Worm (Caenorhabditis elegans) whole organism, midembryonic: ENCODE results near the gene C29F4.3.
"Not testable (repeated sequence)": the region's sequence is repeated elsewhere in the genome, so short reads cannot be mapped to it uniquely, and the experiment has no call there.

Experiments
- T22C8.4 ChIP-seq: fragments of 200-800 bp; sonication (Bioruptor generic); IDR thresholded peaks from 2 replicates; pipeline ENCODE4 v1.3.6; 2022; ENCODE audit warnings: missing genetic modification characterization, missing compliant biosample characterization
- cog-1 ChIP-seq: sonication (generic microtip); optimal IDR thresholded peaks from 2 replicates; lab custom pipeline; 2016; ENCODE audit warnings: missing genetic modification characterization, missing compliant biosample characterization
- flt-1 ChIP-seq: fragments of 200-800 bp; sonication (Bioruptor generic); IDR thresholded peaks from 2 replicates; pipeline ENCODE4 v1.3.6; 2022; ENCODE audit warnings: missing genetic modification characterization, missing compliant biosample characterization
- klf-2 ChIP-seq: fragments of 200-800 bp; sonication (Bioruptor generic); conservative IDR thresholded peaks from 2 replicates; pipeline ENCODE4 v1.3.6; 2022; ENCODE audit warnings: missing genetic modification reagents, missing genetic modification characterization, missing compliant biosample characterization
- med-1 ChIP-seq: sonication (generic microtip); optimal IDR thresholded peaks from 2 replicates; lab custom pipeline; 2017; ENCODE audit warnings: missing genetic modification characterization, mild to moderate bottlenecking, missing compliant biosample characterization, antibody characterized with exemption, missing genetic modification reagents; ENCODE audit not compliant: insufficient read depth
- ref-1 ChIP-seq: fragments of 200-800 bp; sonication (Bioruptor generic); conservative IDR thresholded peaks from 2 replicates; pipeline ENCODE4 v1.3.6; 2022; ENCODE audit warnings: missing genetic modification reagents, missing genetic modification characterization, missing compliant biosample characterization
- tab-1 ChIP-seq: fragments of 200-800 bp; sonication (Bioruptor generic); IDR thresholded peaks from 2 replicates; pipeline ENCODE4 v1.3.6; 2022; ENCODE audit warnings: missing genetic modification characterization, missing compliant biosample characterization
- ztf-23 ChIP-seq: fragments of 200-800 bp; sonication (Bioruptor generic); IDR thresholded peaks from 2 replicates; pipeline ENCODE4 v1.3.6; 2022; ENCODE audit warnings: missing genetic modification reagents, missing genetic modification characterization, missing compliant biosample characterization
- ztf-29 ChIP-seq: fragments of 200-800 bp; sonication (Bioruptor generic); IDR thresholded peaks from 2 replicates; pipeline ENCODE4 v1.3.6; 2022; ENCODE audit warnings: missing genetic modification reagents, missing genetic modification characterization, missing compliant biosample characterization

C29F4.3 gene

DNA sequence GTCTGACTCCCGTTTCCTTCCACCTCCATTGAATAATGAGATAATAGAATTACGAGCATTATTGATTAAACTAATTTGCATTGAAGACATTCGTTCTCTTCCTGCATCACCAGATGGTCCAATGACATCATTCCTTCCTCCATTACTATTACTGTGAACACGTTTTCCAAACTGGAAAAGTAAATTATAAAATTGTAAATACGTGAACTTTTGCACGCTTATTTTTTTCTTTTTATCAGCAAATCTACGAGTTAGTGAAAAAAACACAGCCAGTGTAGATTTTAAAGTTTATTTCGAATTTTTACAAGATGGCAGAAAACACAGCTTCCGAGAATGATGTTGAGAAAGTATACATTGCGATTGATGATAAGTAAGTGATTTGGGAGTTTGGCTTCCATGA is 29.9 kb upstream of the C29F4.3 start, which contains the start of gene C05C12.1:
Gene C05C12.1, plus strand, starts transcription at position 301 of the 400 bp plus-strand sequence.
- not testable (repeated sequence) for TF ChIP-seq flt-1; ztf-23 (GFP tag; lab: Robert Waterston, UW); T22C8.4 (GFP tag; lab: Robert Waterston, UW)

DNA sequence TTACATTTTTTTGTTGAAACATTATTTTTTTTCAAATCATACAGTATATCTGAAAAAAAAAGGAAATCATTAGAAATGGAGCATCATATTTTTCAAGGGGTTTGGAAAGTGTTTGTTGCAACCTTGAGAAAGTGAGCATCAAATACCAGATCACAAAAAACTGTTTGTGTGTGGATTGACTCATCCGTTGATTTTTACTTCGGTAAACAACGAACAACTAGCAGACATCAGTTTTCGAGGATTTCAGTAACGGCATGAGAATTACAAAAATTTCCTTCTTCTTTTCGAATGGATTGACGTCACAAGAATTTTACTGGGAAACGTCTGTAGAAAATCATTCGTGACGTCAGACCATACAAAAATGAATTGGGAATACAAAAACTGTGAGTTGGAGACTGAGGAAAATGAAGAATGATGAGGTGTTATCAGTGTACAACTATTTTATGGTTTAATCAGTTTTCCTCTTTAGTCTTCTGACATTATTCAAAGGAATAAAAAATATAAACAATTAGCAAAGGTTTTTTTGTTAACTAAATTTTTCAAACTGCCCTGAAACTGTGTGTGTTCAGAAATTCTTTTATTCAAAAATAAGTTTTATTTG is 24.4 kb upstream of the C29F4.3 start, which contains the start of gene C05C12.4:
Gene C05C12.4, minus strand, starts transcription at position 51 of the 601 bp plus-strand sequence.
- TF ChIP-seq ztf-29 (no peak), ref-1 (GFP tag; lab: Robert Waterston, UW) (no peak), tab-1 (no peak), ztf-23 (GFP tag; lab: Robert Waterston, UW) (no peak)

DNA sequence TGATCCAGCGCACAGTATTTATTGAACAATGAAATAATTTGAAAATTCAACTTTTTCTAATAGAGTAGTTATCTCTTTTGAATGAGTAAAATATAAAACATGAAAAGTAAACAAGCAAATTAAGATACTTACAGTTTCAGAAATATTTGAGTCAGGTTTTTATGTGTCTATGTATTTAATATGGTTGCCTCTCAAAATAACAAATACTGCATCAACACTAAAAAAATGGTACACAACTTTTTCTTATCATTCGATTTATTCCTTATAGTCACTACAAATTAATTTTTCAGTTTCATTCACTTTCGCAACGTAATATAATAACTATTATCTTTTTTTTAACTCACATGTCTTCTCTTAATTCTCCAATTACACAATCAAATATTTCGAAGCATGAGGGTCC is 23.7 kb upstream of the C29F4.3 start:
- no peak for TF ChIP-seq med-1 (GFP tag; lab: Kevin White, UChicago)
- TF ChIP-seq cog-1 (tag; lab: Kevin White, UChicago), result no peak
- no peak for TF ChIP-seq tab-1
- no peak for TF ChIP-seq klf-2 (GFP tag; lab: Robert Waterston, UW)
- TF ChIP-seq T22C8.4 (GFP tag; lab: Robert Waterston, UW), result no peak
- TF ChIP-seq ref-1 (GFP tag; lab: Robert Waterston, UW), result no peak

DNA sequence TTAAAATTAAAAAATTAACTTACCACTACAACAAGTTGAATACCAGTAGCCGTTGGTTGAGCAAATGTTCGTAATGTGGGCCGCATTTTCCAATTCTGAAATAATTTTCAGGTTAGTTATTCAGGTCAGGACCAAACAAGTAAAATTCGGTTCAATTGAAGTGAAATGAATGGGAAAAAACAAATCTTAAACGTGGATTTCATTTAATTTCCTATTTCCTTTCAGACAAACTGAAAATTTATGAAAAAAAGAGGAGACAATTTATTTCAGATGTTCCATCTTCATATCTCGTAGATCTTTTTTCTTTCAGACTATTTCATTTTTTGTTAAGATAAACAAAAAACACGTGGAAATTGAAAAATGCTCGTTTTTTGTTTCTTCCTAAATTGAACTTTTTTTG is 17.6 kb upstream of the C29F4.3 start, which contains the start of gene C05C12.6:
Gene C05C12.6, minus strand, starts transcription at position 101 of the 400 bp plus-strand sequence.
- TF ChIP-seq ztf-23 (GFP tag; lab: Robert Waterston, UW), result no peak
- TF ChIP-seq tab-1, result no peak
- no peak for TF ChIP-seq klf-2 (GFP tag; lab: Robert Waterston, UW)

DNA sequence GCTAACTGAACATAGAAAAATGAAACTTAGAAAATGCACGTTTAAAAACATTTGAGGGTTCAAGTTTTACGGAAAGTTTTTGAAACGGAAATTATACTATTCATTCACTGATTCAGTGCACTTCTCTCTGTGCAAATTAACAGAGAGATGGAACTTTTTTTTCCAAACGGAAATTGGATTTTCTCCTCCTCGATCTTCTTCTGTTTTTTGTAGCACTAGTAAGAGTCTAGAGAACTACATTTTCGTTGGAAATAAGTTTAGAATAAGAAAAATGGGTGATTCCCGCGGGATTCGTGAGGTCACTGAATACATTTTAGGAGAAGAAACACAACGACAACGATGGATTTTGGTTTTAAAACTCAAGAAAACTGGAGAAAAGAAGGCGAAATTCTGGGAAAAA is 12.0 kb upstream of the C29F4.3 start:
- no peak for TF ChIP-seq ztf-23 (GFP tag; lab: Robert Waterston, UW)
- TF ChIP-seq klf-2 (GFP tag; lab: Robert Waterston, UW), result no peak
- no peak for TF ChIP-seq tab-1
- TF ChIP-seq flt-1, result no peak
- no peak for TF ChIP-seq ref-1 (GFP tag; lab: Robert Waterston, UW)
- TF ChIP-seq med-1 (GFP tag; lab: Kevin White, UChicago), result no peak
- TF ChIP-seq ztf-29, result no peak
- TF ChIP-seq cog-1 (tag; lab: Kevin White, UChicago), result no peak
- no peak for TF ChIP-seq T22C8.4 (GFP tag; lab: Robert Waterston, UW)

DNA sequence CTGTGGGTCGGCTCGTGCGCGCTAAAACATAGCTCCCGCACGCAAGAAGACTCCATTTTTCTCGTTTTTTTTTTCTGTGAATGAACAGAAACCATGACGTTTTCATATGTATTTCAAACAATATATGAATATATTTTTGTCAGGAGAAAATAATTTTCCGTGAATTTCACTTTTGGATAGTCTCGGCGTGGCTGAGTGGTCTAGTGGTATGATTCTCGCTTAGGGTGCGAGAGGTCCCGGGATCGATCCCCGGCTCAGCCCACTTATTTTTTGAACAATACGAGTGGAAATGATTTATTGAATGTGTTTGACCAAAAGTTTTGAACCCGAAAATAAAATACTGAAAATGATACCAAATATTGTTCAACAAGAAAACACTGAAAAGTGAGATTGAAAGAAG is 7.6 kb upstream of the C29F4.3 start:
- TF ChIP-seq ztf-29, result no peak

DNA sequence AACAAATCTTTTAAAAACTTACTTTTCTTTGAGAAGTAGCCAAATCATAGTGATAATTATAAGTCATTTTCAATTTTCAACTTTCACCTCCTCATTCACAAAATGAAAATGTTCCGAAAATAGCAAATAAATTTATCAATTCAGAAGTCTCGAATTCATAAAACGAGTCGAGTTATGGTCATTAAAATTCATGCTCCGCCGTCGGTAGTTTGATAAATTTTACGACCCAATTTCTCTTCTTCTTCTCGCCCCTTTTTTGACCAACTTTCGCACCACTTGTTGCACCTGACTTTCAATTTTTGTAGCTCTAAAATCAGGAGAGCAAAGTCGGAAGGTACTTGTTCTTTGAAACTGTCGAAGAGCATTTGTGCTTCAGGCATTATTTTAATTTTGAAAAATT is 6.3 kb upstream of the C29F4.3 start, which contains the start of gene best-7:
Gene best-7, minus strand, starts transcription at position 239 of the 400 bp plus-strand sequence.
- TF ChIP-seq ztf-29 (no peak), klf-2 (GFP tag; lab: Robert Waterston, UW) (no peak), ztf-23 (GFP tag; lab: Robert Waterston, UW) (no peak), cog-1 (tag; lab: Kevin White, UChicago) (no peak), tab-1 (no peak), ref-1 (GFP tag; lab: Robert Waterston, UW) (no peak), T22C8.4 (GFP tag; lab: Robert Waterston, UW) (no peak), flt-1 (no peak), med-1 (GFP tag; lab: Kevin White, UChicago) (no peak)

DNA sequence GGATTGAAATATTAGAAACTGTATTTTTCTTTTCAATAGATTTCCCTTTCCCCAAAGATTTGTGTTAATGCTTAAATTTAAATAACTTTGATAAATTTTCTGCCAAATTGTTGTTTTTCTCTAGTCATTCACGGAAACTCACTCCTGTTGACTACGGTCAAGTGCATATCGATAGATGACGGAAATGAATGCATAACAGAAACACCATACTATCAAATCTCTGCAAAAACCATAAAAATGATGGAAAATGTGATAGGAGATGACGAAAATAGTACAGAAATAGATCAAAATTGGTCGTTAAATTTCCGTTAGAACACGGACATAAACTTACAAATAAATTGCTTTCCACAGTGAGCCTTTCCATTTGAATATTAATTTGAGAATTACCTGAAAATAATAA is 5.2 kb upstream of the C29F4.3 start:
- TF ChIP-seq med-1 (GFP tag; lab: Kevin White, UChicago) (no peak), klf-2 (GFP tag; lab: Robert Waterston, UW) (no peak), T22C8.4 (GFP tag; lab: Robert Waterston, UW) (no peak), ref-1 (GFP tag; lab: Robert Waterston, UW) (no peak), ztf-23 (GFP tag; lab: Robert Waterston, UW) (no peak), flt-1 (no peak), ztf-29 (no peak), tab-1 (no peak), cog-1 (tag; lab: Kevin White, UChicago) (no peak)

DNA sequence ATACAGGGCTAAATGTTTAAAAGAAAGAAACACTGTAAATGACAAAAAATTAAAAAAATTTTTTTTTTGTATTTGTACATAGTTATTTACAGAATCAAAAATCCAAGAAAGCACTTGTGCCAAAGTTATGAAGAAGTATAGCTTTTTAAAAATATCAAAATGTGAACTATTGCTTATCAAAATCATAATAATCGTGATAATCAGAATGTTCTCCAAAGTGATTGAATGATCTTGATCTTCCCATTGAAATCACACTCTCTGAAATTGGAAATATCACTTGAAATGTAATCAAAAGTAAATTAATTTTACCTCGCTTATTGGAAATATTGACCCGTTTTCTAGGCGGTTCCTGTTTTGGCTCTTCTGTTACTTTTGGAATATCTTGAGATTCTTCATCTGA is 2.8 kb upstream of the C29F4.3 start:
- no peak for TF ChIP-seq ref-1 (GFP tag; lab: Robert Waterston, UW)

DNA sequence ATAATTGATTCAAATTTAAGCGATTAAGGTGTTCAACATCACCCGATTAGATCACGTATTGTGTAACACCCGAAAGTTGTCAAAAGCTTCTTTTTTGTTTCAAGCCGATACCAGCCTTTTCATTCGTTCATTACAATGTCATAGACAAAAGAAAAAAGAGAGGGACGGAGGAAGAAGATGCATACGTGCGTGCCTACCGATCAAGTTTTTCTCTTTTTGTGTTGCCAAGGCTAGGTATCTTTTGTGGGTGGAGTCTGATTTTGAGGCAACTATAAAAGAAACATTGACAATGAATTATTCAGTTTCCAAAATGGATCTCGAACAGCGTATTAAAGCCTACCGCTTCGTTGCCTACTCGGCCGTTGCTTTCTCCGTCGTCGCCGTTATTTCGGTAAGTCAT is 1.4 kb upstream of the C29F4.3 start, which contains the start of gene col-125:
Gene col-125, plus strand, starts transcription at position 301 of the 400 bp plus-strand sequence.
- no peak for TF ChIP-seq cog-1 (tag; lab: Kevin White, UChicago)
- no peak for TF ChIP-seq ztf-23 (GFP tag; lab: Robert Waterston, UW)
- no peak for TF ChIP-seq ztf-29
- no peak for TF ChIP-seq klf-2 (GFP tag; lab: Robert Waterston, UW)
- TF ChIP-seq ref-1 (GFP tag; lab: Robert Waterston, UW), result no peak
- TF ChIP-seq T22C8.4 (GFP tag; lab: Robert Waterston, UW), result no peak
- no peak for TF ChIP-seq med-1 (GFP tag; lab: Kevin White, UChicago)
- TF ChIP-seq tab-1, result no peak
- no peak for TF ChIP-seq flt-1

DNA sequence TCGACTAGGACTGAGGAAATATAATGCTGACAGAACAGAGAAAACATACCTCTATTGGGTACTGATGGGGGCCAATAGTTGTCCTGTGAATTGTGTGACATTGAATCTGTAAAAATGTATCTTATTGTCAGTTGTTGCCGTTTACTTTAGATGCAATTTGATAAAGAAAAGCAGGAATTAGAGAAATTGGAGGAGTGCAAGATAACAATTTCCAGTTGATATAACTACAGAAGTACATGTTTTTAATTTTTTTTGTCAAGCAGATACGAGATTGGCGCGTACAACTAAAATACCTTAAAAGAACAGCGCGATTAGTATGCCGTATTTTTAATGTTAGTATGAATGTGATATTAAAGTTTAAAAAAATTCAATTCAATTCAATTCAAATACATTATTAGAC is 5.7 kb downstream of the C29F4.3 start, which contains the start of gene zip-6:
Gene zip-6, minus strand, starts transcription at position 101 of the 400 bp plus-strand sequence.
- TF ChIP-seq ref-1 (GFP tag; lab: Robert Waterston, UW) (no peak), tab-1 (no peak), flt-1 (no peak), cog-1 (tag; lab: Kevin White, UChicago) (no peak), ztf-23 (GFP tag; lab: Robert Waterston, UW) (no peak), ztf-29 (no peak), klf-2 (GFP tag; lab: Robert Waterston, UW) (no peak), med-1 (GFP tag; lab: Kevin White, UChicago) (no peak), T22C8.4 (GFP tag; lab: Robert Waterston, UW) (no peak)
